Worm (Caenorhabditis elegans): ENCODE measurements around the gene T01G1.4.

The T01G1.4 gene

ce11 chrIV:11347275-11347674 is 14.0 kb downstream of the T01G1.4 start:
- no peak for TF ChIP-seq pros-1 (tag; optimal IDR thresholded peaks at IDR 0.05)
- no peak for TF ChIP-seq ceh-45 (GFP tag; IDR thresholded peaks at IDR 0.05)
- TF ChIP-seq Y22D7AL.16 (tag; optimal IDR thresholded peaks at IDR 0.05), result no peak
- TF ChIP-seq ahr-1 (tag; optimal IDR thresholded peaks at IDR 0.05), result no peak
- no peak for TF ChIP-seq pha-2 (tag; optimal IDR thresholded peaks at IDR 0.05)
- TF ChIP-seq ztf-16 (tag; optimal IDR thresholded peaks at IDR 0.05), result no peak
- TF ChIP-seq pat-9 (tag; optimal IDR thresholded peaks at IDR 0.05), result no peak
- TF ChIP-seq fax-1 (tag; optimal IDR thresholded peaks at IDR 0.05), result no peak
- no peak for TF ChIP-seq elt-4 (tag; optimal IDR thresholded peaks at IDR 0.05)
- no peak for TF ChIP-seq elt-2 (tag; optimal IDR thresholded peaks at IDR 0.05)
- no peak for TF ChIP-seq pha-4 (tag; optimal IDR thresholded peaks at IDR 0.05)

DNA sequence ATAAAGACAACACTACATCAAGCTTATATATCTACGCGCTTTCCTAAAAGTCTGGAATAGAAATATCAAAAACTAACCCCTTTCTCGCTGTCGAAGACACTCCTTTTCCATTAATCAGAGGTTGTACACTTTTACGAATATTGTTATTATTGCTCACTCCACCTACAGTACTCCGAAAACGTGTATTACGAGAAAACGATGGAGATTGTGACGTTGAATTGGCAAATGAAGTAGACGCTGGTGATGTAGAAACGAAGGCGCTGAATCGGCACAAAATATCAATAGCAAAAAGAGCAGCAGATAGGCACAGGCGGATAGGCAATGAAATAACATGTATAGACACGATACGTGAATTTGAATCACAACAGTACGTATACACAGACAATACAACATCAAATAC is 17.0 kb downstream of the T01G1.4 start:
- no peak for TF ChIP-seq Y22D7AL.16 (tag; optimal IDR thresholded peaks at IDR 0.05)
- TF ChIP-seq madf-2 (tag; optimal IDR thresholded peaks at IDR 0.05), result no peak
- TF ChIP-seq tbx-2 (tag; optimal IDR thresholded peaks at IDR 0.05), result no peak
- no peak for TF ChIP-seq ceh-34 (tag; optimal IDR thresholded peaks at IDR 0.05)
- no peak for TF ChIP-seq ceh-19 (GFP tag; optimal IDR thresholded peaks at IDR 0.05)
- no peak for TF ChIP-seq ceh-31 (tag; optimal IDR thresholded peaks at IDR 0.05)
- no peak for TF ChIP-seq nfya-1 (tag; optimal IDR thresholded peaks at IDR 0.05)
- no peak for TF ChIP-seq unc-86 (tag; optimal IDR thresholded peaks at IDR 0.05)
- TF ChIP-seq F13H6.1 (tag; optimal IDR thresholded peaks at IDR 0.05), result no peak
- no peak for TF ChIP-seq fkh-10 (GFP tag; optimal IDR thresholded peaks at IDR 0.05)
- TF ChIP-seq pat-9 (tag; optimal IDR thresholded peaks at IDR 0.05), result no peak
- TF ChIP-seq rnt-1 (tag; optimal IDR thresholded peaks at IDR 0.05), result no peak
- TF ChIP-seq ttx-3 (tag; optimal IDR thresholded peaks at IDR 0.05), result no peak
- TF ChIP-seq T23F11.4 (GFP tag; optimal IDR thresholded peaks at IDR 0.05), result no peak
- no peak for TF ChIP-seq unc-55 (GFP tag; optimal IDR thresholded peaks at IDR 0.05)

- TF ChIP-seq pqm-1 (tag; optimal IDR thresholded peaks at IDR 0.05) (no peak), ahr-1 (tag; optimal IDR thresholded peaks at IDR 0.05) (no peak), unc-86 (tag; optimal IDR thresholded peaks at IDR 0.05) (no peak), pha-2 (tag; optimal IDR thresholded peaks at IDR 0.05) (no peak), che-1 (tag; optimal IDR thresholded peaks at IDR 0.05) (no peak), Y22D7AL.16 (tag; optimal IDR thresholded peaks at IDR 0.05) (no peak), elt-4 (tag; optimal IDR thresholded peaks at IDR 0.05) (no peak), rnt-1 (tag; optimal IDR thresholded peaks at IDR 0.05) (no peak), ceh-2 (tag; optimal IDR thresholded peaks at IDR 0.05) (no peak), tbx-7 (tag; optimal IDR thresholded peaks at IDR 0.05) (no peak), pag-3 (tag; optimal IDR thresholded peaks at IDR 0.05; ENCODE audit: borderline replicate concordance) (no peak)
Measured at ce11 chrIV:11340735-11341443, 20.4 kb downstream of the T01G1.4 start.

ce11 chrIV:11337021-11337420 is 24.3 kb downstream of the T01G1.4 start, which contains the start of gene F54E12.2:
F54E12.2 (minus strand) TSS chrIV:11337184.
- TF ChIP-seq ceh-24 (tag; optimal IDR thresholded peaks at IDR 0.05) (no peak), unc-3 (GFP tag; conservative IDR thresholded peaks at IDR 0.05) (no peak), unc-3 (tag; optimal IDR thresholded peaks at IDR 0.05) (no peak), tbx-7 (tag; optimal IDR thresholded peaks at IDR 0.05) (no peak), F13H6.1 (tag; optimal IDR thresholded peaks at IDR 0.05) (no peak), nfya-1 (tag; optimal IDR thresholded peaks at IDR 0.05) (no peak), syd-9 (tag; optimal IDR thresholded peaks at IDR 0.05) (no peak), pat-9 (tag; optimal IDR thresholded peaks at IDR 0.05) (no peak), T23F11.4 (GFP tag; optimal IDR thresholded peaks at IDR 0.05) (no peak), ref-2 (tag; optimal IDR thresholded peaks at IDR 0.05) (no peak), rnt-1 (tag; optimal IDR thresholded peaks at IDR 0.05) (no peak)

DNA sequence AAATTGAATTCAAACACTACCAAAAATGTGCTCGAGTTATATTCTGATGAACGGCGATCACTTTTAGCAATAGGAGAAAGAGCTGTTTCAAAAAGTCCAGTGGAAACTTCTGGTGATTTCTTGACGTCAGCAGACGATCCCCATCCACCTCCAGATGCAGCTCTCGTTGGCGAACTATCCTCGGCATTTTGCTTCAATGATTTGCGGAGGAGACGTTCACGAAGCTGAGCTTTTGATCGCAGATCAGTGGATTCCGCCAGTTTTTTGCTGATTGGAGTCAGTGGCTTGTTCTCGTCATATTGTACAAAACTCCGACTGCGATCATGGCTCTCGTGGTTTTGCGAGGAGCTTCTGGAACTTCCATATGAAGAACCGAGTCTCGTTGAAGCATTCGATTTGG is 25.1 kb downstream of the T01G1.4 start:
- no peak for TF ChIP-seq C08G9.2 (tag; optimal IDR thresholded peaks at IDR 0.05)
- no peak for TF ChIP-seq elt-4 (tag; optimal IDR thresholded peaks at IDR 0.05)
- TF ChIP-seq Y22D7AL.16 (tag; optimal IDR thresholded peaks at IDR 0.05), result no peak
- TF ChIP-seq ref-2 (tag; optimal IDR thresholded peaks at IDR 0.05), result no peak
- TF ChIP-seq ceh-30 (tag; optimal IDR thresholded peaks at IDR 0.05), result no peak
- no peak for TF ChIP-seq lin-11 (tag; optimal IDR thresholded peaks at IDR 0.05)
- TF ChIP-seq syd-9 (tag; optimal IDR thresholded peaks at IDR 0.05), result no peak
- TF ChIP-seq fax-1 (tag; optimal IDR thresholded peaks at IDR 0.05), result no peak
- no peak for TF ChIP-seq T23F11.4 (GFP tag; optimal IDR thresholded peaks at IDR 0.05)
- TF ChIP-seq hlh-8 (tag; optimal IDR thresholded peaks at IDR 0.05), result no peak
- TF ChIP-seq dmd-4 (tag; optimal IDR thresholded peaks at IDR 0.05; ENCODE audit: borderline replicate concordance), result no peak
- TF ChIP-seq pat-9 (tag; optimal IDR thresholded peaks at IDR 0.05), result no peak
- no peak for TF ChIP-seq sox-2 (GFP tag; IDR thresholded peaks at IDR 0.05)
- TF ChIP-seq ceh-6 (GFP tag; optimal IDR thresholded peaks at IDR 0.05), result no peak
- no peak for TF ChIP-seq ceh-48 (tag; optimal IDR thresholded peaks at IDR 0.05)
- no peak for TF ChIP-seq ama-1 (optimal IDR thresholded peaks at IDR 0.05)
- no peak for TF ChIP-seq zip-5 (tag; optimal IDR thresholded peaks at IDR 0.05)
